Fruit fly (Drosophila melanogaster): ENCODE measurements around the gene CG5421.

Gene CG5421

DNA sequence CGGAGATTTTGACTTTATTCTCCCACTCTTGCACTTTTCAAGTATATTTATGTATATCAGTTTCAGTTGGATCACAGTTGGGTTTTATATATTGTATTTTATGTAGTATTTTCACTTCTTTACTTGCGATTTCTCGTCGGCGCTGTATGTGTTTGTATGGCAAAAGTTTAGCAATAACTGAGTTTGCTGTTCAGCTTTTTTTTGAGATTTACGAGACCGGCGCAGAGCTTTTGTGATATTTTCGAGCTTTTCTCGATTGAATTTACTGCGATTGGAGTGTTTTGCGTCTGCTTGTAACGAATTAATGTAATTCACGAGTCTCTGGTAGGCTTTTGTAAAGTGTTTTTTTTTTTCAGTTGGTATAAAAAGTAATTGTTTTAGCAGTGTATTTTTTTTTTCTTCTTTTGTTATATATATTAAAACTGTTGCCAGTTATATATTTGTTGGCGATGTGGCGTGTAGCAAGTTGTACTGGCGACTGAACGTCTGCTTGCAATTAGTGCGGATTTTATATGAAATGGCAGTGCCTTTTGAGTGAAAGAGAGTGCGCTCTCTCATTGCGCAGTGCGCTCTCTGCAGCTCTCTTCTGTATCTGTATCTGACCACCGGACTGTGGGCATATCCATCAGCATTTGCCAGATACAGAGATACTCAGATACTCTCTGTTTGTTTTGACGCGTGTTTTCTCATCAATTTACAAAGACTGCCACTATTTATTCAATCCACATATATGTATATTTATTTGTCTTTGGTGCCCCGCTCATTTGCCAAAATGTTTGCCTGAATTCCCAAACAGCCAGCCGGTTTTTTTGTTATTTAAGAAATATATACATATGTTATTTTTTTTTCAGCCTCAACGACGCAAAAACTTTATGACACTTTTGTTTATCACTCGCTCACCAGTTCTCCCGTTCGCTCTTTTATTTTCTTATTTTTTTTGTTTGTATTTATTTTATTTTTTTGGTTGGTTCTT lies 13.1 kb upstream of the CG5421 start (continued):
- TF ChIP-seq Ada2b (GFP tag; IDR thresholded peaks at IDR 0.05): 0 out of 2 replicates have a peak, but pooled peaks have one; percentile 7
- TF ChIP-seq Chrac-16 (GFP tag; optimal IDR thresholded peaks at IDR 0.05): no peak
- TF ChIP-seq prd (optimal IDR thresholded peaks at IDR 0.05): no peak
- peak; percentile 18; the same call in 1 of the 3 replicates for TF ChIP-seq prd (GFP tag; IDR thresholded peaks at IDR 0.05)
- peak; percentile 35; the same call in 1 of the 2 replicates for TF ChIP-seq Adf1 (GFP tag; IDR thresholded peaks at IDR 0.05)
- TF ChIP-seq CG12299 (tag; optimal IDR thresholded peaks at IDR 0.05): peak; percentile 72
- TF ChIP-seq CG31388 (GFP tag; optimal IDR thresholded peaks at IDR 0.05): no peak
- no peak for TF ChIP-seq pum (GFP tag; optimal IDR thresholded peaks at IDR 0.05)
- TF ChIP-seq Scr (GFP tag; IDR thresholded peaks at IDR 0.05; ENCODE audit: partially characterized antibody): peak; percentile 27; the same call in 1 of the 2 replicates
- TF ChIP-seq C15 (GFP tag; IDR thresholded peaks at IDR 0.05): no peak
- no peak for TF ChIP-seq ap (GFP tag; IDR thresholded peaks at IDR 0.05)
- peak; percentile 13 for TF ChIP-seq tup (GFP tag; optimal IDR thresholded peaks at IDR 0.05)
- TF ChIP-seq btn (GFP tag; optimal IDR thresholded peaks at IDR 0.05): no peak
- TF ChIP-seq ase (GFP tag; IDR thresholded peaks at IDR 0.05): no peak
- peak; percentile 12 for TF ChIP-seq Oli (tag; optimal IDR thresholded peaks at IDR 0.05)
- no peak for TF ChIP-seq jing (GFP tag; optimal IDR thresholded peaks at IDR 0.05)
- peak; percentile 57 for TF ChIP-seq CG17359 (tag; optimal IDR thresholded peaks at IDR 0.05)
- TF ChIP-seq CG6791 (GFP tag; IDR thresholded peaks at IDR 0.05; ENCODE audit: partially characterized antibody): no peak
- TF ChIP-seq ara (GFP tag; IDR thresholded peaks at IDR 0.05): peak; percentile 48; the same call in 1 of the 2 replicates
- peak; percentile 63; the same call in 1 of the 2 replicates for TF ChIP-seq CG14014 (GFP tag; IDR thresholded peaks at IDR 0.05)
- TF ChIP-seq CG4707 (GFP tag; optimal IDR thresholded peaks at IDR 0.05): peak; percentile 18
- TF ChIP-seq bsh (GFP tag; optimal IDR thresholded peaks at IDR 0.05): peak; percentile 25 to 42
- TF ChIP-seq Vsx1 (GFP tag; optimal IDR thresholded peaks at IDR 0.05): peak; percentile 69
- TF ChIP-seq gem (tag; optimal IDR thresholded peaks at IDR 0.05): peak; percentile 46
- no peak for TF ChIP-seq CG9215 (GFP tag; IDR thresholded peaks at IDR 0.05)
- peak; percentile 58 for TF ChIP-seq CG2120 (GFP tag; optimal IDR thresholded peaks at IDR 0.05)
- no peak for TF ChIP-seq ERR (GFP tag; optimal IDR thresholded peaks at IDR 0.05)
- TF ChIP-seq esg (GFP tag; conservative IDR thresholded peaks at IDR 0.05): no peak
- TF ChIP-seq org-1 (GFP tag; optimal IDR thresholded peaks at IDR 0.05): peak; percentile 67
- TF ChIP-seq Sry-β (GFP tag; optimal IDR thresholded peaks at IDR 0.05): no peak
- peak; percentile 44 for TF ChIP-seq CG14710 (tag; optimal IDR thresholded peaks at IDR 0.05)
- peak; percentile 76 for TF ChIP-seq zen (tag; optimal IDR thresholded peaks at IDR 0.05)
- peak; percentile 80 for TF ChIP-seq YL-1 (GFP tag; optimal IDR thresholded peaks at IDR 0.05)
- peak; percentile 75 for TF ChIP-seq CG18619 (GFP tag; optimal IDR thresholded peaks at IDR 0.05)
- no peak for TF ChIP-seq lmd (GFP tag; IDR thresholded peaks at IDR 0.05)
- no peak for TF ChIP-seq CG8944 (GFP tag; optimal IDR thresholded peaks at IDR 0.05)
- peak; percentile 14 for TF ChIP-seq CG18764 (GFP tag; optimal IDR thresholded peaks at IDR 0.05)
- TF ChIP-seq mam (GFP tag; optimal IDR thresholded peaks at IDR 0.05): no peak
- TF ChIP-seq CG15479 (GFP tag; optimal IDR thresholded peaks at IDR 0.05): peak; percentile 85
- 0 out of 3 replicates have a peak, but pooled peaks have one; percentile 46 for TF ChIP-seq CG6175 (GFP tag; IDR thresholded peaks at IDR 0.05)
- TF ChIP-seq CG4730 (GFP tag; IDR thresholded peaks at IDR 0.05): no peak
- TF ChIP-seq Lhr (GFP tag; optimal IDR thresholded peaks at IDR 0.05): no peak
- no peak for TF ChIP-seq CG18476 (GFP tag; optimal IDR thresholded peaks at IDR 0.05)
- peak; percentile 17 for TF ChIP-seq cg (GFP tag; optimal IDR thresholded peaks at IDR 0.05)
- no peak for TF ChIP-seq CG14667 (GFP tag; IDR thresholded peaks at IDR 0.05)
- TF ChIP-seq CG15514 (GFP tag; optimal IDR thresholded peaks at IDR 0.05): peak; percentile 82
- no peak for TF ChIP-seq CG8478 (optimal IDR thresholded peaks at IDR 0.05)
- TF ChIP-seq CG9727 (GFP tag; optimal IDR thresholded peaks at IDR 0.05): peak; percentile 78

All from whole organism, embryonic.